Fruit fly (Drosophila melanogaster) whole organism, pupa: Measurements from ENCODE around the gene CG34279.

Experiments
- CG10348 ChIP-seq: fragments of 200-800 bp; sonication (Bioruptor generic); IDR thresholded peaks from 2 replicates; pipeline ENCODE4 v1.3.6; 2022; ENCODE audit warnings: missing biosample characterization, missing genetic modification characterization
- CG12605 ChIP-seq: fragments of 200-800 bp; sonication (Bioruptor generic); IDR thresholded peaks from 2 replicates; pipeline ENCODE4 v1.3.6; 2022; ENCODE audit warnings: missing biosample characterization, missing genetic modification characterization
- CG13204 ChIP-seq: fragments of 200-800 bp; sonication (Bioruptor generic); optimal IDR thresholded peaks from 2 replicates; lab custom pipeline; 2018; ENCODE audit warnings: missing biosample characterization, mild to moderate bottlenecking, missing genetic modification characterization, moderate library complexity
- CG14655 ChIP-seq: fragments of 200-800 bp; sonication (Bioruptor generic); optimal IDR thresholded peaks from 3 replicates; lab custom pipeline; 2017; ENCODE audit warnings: mild to moderate bottlenecking, missing biosample characterization, missing genetic modification reagents, missing genetic modification characterization
- CG15710 ChIP-seq: fragments of 200-800 bp; sonication (Bioruptor generic); optimal IDR thresholded peaks from 2 replicates; lab custom pipeline; 2018; ENCODE audit warnings: missing biosample characterization, mild to moderate bottlenecking, missing genetic modification characterization, moderate library complexity
- CG17806 ChIP-seq: fragments of 200-800 bp; sonication (Bioruptor generic); optimal IDR thresholded peaks from 2 replicates; lab custom pipeline; 2018; ENCODE audit warnings: missing biosample characterization, mild to moderate bottlenecking, missing genetic modification characterization, moderate library complexity
- CG32121 ChIP-seq: fragments of 200-800 bp; sonication (Bioruptor generic); IDR thresholded peaks from 2 replicates; pipeline ENCODE4 v1.3.6; 2022; ENCODE audit warnings: missing biosample characterization, missing genetic modification characterization
- CG34367 ChIP-seq: fragments of 200-800 bp; sonication (Bioruptor generic); optimal IDR thresholded peaks from 2 replicates; lab custom pipeline; 2018; ENCODE audit warnings: missing biosample characterization, mild to moderate bottlenecking, missing genetic modification characterization
- CG4496 ChIP-seq: fragments of 200-800 bp; sonication (Bioruptor generic); IDR thresholded peaks from 3 replicates; pipeline ENCODE4 v1.3.6; 2022; ENCODE audit warnings: missing biosample characterization, missing genetic modification characterization
- CG8159 ChIP-seq: fragments of 200-800 bp; sonication (Bioruptor generic); optimal IDR thresholded peaks from 3 replicates; lab custom pipeline; 2018; ENCODE audit warnings: missing biosample characterization, mild to moderate bottlenecking, missing genetic modification characterization, moderate library complexity
- CG8301 ChIP-seq: fragments of 200-800 bp; sonication (Bioruptor generic); optimal IDR thresholded peaks from 2 replicates; lab custom pipeline; 2018; ENCODE audit warnings: missing biosample characterization, mild to moderate bottlenecking, missing genetic modification characterization
- CG9948 ChIP-seq: fragments of 200-800 bp; sonication (Bioruptor generic); optimal IDR thresholded peaks from 2 replicates; lab custom pipeline; 2018; ENCODE audit warnings: missing biosample characterization, mild to moderate bottlenecking, missing genetic modification characterization, moderate library complexity
- D1 ChIP-seq: fragments of 200-800 bp; sonication (Bioruptor generic); optimal IDR thresholded peaks from 2 replicates; lab custom pipeline; 2018; ENCODE audit warnings: missing biosample characterization, mild to moderate bottlenecking, missing genetic modification characterization, moderate library complexity
- EcR ChIP-seq: fragments of 200-800 bp; sonication (Bioruptor generic); optimal IDR thresholded peaks from 3 replicates; lab custom pipeline; 2019; ENCODE audit warnings: missing biosample characterization, missing genetic modification characterization, mild to moderate bottlenecking, moderate library complexity, missing genetic modification reagents
- Ets98B ChIP-seq: fragments of 200-800 bp; sonication (Bioruptor generic); IDR thresholded peaks from 2 replicates; pipeline ENCODE4 v1.3.6; 2022; ENCODE audit warnings: missing biosample characterization, missing genetic modification characterization
- Pif1A ChIP-seq: fragments of 200-800 bp; sonication (Bioruptor generic); optimal IDR thresholded peaks from 3 replicates; lab custom pipeline; 2016; ENCODE audit warnings: missing biosample characterization, missing genetic modification characterization
- Pif1B ChIP-seq: fragments of 200-800 bp; sonication (Bioruptor generic); optimal IDR thresholded peaks from 3 replicates; lab custom pipeline; 2016; ENCODE audit warnings: missing biosample characterization, missing genetic modification characterization
- Snoo ChIP-seq: fragments of 200-800 bp; sonication (Bioruptor generic); optimal IDR thresholded peaks from 3 replicates; lab custom pipeline; 2017; ENCODE audit warnings: missing biosample characterization, mild to moderate bottlenecking, missing genetic modification characterization, inconsistent platforms
- fd96Ca ChIP-seq: fragments of 200-800 bp; sonication (Bioruptor generic); IDR thresholded peaks from 3 replicates; pipeline ENCODE4 v1.3.6; 2022; ENCODE audit warnings: missing biosample characterization, missing genetic modification characterization
- gl ChIP-seq: fragments of 200-800 bp; sonication (Bioruptor generic); optimal IDR thresholded peaks from 2 replicates; lab custom pipeline; 2018; ENCODE audit warnings: missing biosample characterization, mild to moderate bottlenecking, missing genetic modification characterization
- rn ChIP-seq: fragments of 200-800 bp; sonication (Bioruptor generic); IDR thresholded peaks from 2 replicates; pipeline ENCODE4 v1.3.6; 2022; ENCODE audit warnings: missing biosample characterization, missing genetic modification characterization

The CG34279 gene

DNA sequence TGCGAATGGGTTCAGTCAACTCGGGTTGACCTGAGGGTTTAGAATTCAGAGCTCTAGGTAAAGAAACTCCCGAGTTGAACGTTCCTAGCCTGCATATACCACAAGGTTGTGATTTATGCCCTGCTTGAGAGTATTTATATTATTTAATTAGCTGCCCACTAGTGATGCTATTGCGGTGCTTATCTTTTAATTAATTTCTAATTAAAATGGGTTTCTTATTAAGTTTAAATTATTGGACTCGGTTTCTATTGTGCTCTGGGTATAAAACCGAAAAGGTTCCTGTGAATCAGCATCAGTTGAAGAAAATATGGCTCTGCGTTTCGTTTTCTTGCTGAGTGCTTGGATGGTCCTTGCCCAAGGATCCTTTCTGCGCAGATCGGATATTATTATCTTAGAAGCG lies 12.4 kb upstream of the CG34279 start, which contains the start of gene CG5866:
Gene CG5866, plus strand, starts transcription at position 301 of the 400 bp plus-strand sequence.
- TF ChIP-seq Snoo (tag; lab: Kevin White, UChicago) (no peak), Ets98B (GFP tag; lab: Robert Waterston, UW) (no peak), Pif1B (GFP tag; lab: Kevin White, UChicago) (no peak), CG8301 (tag; lab: Kevin White, UChicago) (no peak), D1 (tag; lab: Kevin White, UChicago) (no peak), EcR (GFP tag; lab: Kevin White, UChicago) (no peak), fd96Ca (no peak), CG14655 (GFP tag; lab: Kevin White, UChicago) (no peak), rn (no peak), CG15710 (no peak), CG8159 (tag; lab: Kevin White, UChicago) (no peak)

DNA sequence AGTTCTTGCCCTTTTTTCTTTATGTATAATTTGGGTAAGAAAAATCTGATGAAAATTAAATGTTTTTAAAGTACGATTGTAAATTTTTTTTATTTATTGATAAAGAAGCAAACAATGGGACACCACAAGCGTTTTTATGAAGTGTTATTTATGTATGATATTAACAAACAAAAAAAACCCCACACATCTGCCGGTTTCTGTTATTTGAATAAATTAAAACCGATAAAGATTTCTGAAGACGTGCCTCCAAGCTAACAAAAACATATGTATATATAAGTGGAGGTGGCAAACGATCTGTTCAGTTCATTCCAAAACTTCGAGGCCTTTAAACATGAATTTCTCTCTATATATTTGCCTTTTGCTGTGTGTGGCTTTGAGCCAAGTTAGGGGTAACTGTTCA lies 10.5 kb upstream of the CG34279 start, which contains the start of gene CG42822:
Gene CG42822, plus strand, starts transcription at position 301 of the 400 bp plus-strand sequence.
- TF ChIP-seq fd96Ca = no peak
- TF ChIP-seq CG17806 (tag; lab: Kevin White, UChicago) = no peak

DNA sequence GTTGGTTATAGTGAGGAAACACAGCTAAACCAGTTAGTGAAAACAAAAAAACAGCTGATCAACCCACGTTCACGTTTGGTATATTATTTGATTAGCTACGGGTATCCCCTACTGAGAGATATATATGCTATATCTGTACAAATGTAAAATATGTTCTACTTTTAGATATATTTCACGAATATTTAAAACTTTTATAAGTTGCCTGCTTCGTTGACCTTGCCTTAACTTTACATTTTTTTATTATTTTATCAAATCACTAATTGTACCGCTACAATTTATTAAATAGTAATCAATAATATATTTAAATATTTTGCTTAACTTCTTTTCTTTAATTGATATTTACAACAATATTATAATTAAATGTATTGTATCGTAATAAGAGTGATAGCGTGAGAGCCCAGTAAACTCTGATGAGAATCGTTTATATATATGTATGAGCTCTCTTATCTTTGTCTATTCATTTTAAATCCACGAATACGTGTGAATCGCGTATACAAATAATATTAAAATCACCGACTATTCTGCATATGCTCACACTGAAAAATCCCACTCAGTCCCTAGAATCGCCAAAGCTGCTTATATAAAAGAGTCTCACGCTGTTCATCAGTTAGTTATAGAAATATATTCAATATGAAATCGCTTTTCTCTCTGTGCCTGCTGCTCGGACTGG lies 9.5 kb upstream of the CG34279 start, which contains the start of gene CG42821:
Gene CG42821, plus strand, starts transcription at position 620 of the 670 bp plus-strand sequence.
- TF ChIP-seq CG10348 (GFP tag; lab: Robert Waterston, UW) (no peak), gl (tag; lab: Kevin White, UChicago) (no peak)

DNA sequence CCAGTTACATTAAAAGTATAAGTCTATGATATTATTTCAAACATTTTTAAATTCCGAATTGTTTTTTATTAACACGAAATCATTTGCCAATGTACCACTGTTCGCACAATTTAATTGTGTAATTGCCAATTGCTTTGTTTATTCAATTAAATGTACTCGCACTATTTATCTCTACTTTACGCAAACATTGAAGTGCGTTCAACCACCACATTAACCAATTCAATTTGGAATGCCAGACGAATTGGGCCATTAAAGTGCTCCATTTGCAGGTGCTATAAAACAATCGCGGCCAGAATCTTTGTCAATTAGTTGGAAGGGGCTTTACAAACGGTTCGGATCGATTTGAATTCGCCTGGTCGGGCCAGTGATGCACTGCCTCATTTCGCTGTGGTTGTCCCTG lies 7.7 kb upstream of the CG34279 start, which contains the start of gene CG5863:
Gene CG5863, plus strand, starts transcription at position 301 of the 400 bp plus-strand sequence.
- TF ChIP-seq CG14655 (GFP tag; lab: Kevin White, UChicago) (no peak), CG32121 (GFP tag; lab: Robert Waterston, UW) (no peak), CG4496 (GFP tag; lab: Robert Waterston, UW) (no peak), Pif1A (GFP tag; lab: Kevin White, UChicago) (no peak), Pif1B (GFP tag; lab: Kevin White, UChicago) (no peak), EcR (GFP tag; lab: Kevin White, UChicago) (no peak), CG34367 (no peak), CG8301 (tag; lab: Kevin White, UChicago) (no peak), Snoo (tag; lab: Kevin White, UChicago) (no peak), CG12605 (GFP tag; lab: Robert Waterston, UW) (no peak), Ets98B (GFP tag; lab: Robert Waterston, UW) (no peak), D1 (tag; lab: Kevin White, UChicago) (no peak), gl (tag; lab: Kevin White, UChicago) (no peak), CG15710 (no peak), CG13204 (GFP tag; lab: Kevin White, UChicago) (no peak), CG9948 (tag; lab: Kevin White, UChicago) (no peak), CG10348 (GFP tag; lab: Robert Waterston, UW) (no peak), CG8159 (tag; lab: Kevin White, UChicago) (no peak)

DNA sequence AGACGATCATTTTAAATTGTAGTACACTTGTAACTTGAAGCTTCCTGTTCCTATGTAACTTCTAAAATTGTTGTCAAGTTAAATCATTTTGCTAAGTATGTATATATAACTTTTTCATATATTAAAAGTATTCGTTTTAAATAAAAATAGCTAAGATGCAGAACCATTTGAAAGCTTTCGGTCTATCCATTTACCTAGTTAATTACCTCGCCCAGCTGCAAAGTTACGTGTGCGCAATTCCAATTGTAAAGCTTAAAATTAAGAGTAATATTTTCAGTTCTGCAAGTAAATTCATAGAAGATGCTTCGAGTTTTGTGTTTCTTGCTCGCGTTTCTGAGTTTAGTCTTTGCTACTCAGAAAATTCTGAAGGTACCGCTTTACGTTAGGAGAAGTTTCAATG lies 6.2 kb upstream of the CG34279 start, which contains the start of gene CG5860:
Gene CG5860, plus strand, starts transcription at position 301 of the 400 bp plus-strand sequence.
- TF ChIP-seq rn = no peak
- no peak for TF ChIP-seq CG12605 (GFP tag; lab: Robert Waterston, UW)
- no peak for TF ChIP-seq gl (tag; lab: Kevin White, UChicago)
- no peak for TF ChIP-seq Pif1B (GFP tag; lab: Kevin White, UChicago)
- no peak for TF ChIP-seq EcR (GFP tag; lab: Kevin White, UChicago)

DNA sequence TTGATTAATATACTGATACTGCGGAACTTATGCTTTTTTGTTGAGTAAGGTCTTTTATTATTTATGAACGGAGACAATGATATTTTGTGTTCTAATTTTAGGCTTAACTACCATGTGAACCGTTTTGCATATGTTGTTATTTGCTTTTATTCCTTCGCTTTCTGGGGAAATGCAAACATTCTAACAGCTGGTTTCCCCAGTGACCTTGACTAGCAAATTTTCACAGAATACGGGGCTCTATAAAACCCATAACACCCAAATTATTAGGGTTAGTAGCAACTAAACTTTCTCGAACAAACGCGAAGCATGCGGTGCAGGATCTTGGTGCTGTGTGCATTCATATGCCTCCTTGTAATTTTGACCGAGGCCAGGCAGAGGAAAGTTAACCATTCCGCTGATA lies 4.5 kb upstream of the CG34279 start, which contains the start of gene CG17283:
Gene CG17283, plus strand, starts transcription at position 301 of the 400 bp plus-strand sequence.
- TF ChIP-seq CG10348 (GFP tag; lab: Robert Waterston, UW) = no peak
- TF ChIP-seq CG15710 = no peak
- no peak for TF ChIP-seq EcR (GFP tag; lab: Kevin White, UChicago)
- no peak for TF ChIP-seq CG12605 (GFP tag; lab: Robert Waterston, UW)
- TF ChIP-seq Ets98B (GFP tag; lab: Robert Waterston, UW) = no peak
- no peak for TF ChIP-seq Snoo (tag; lab: Kevin White, UChicago)
- TF ChIP-seq Pif1B (GFP tag; lab: Kevin White, UChicago) = no peak
- TF ChIP-seq CG9948 (tag; lab: Kevin White, UChicago) = no peak
- TF ChIP-seq fd96Ca = no peak
- no peak for TF ChIP-seq CG14655 (GFP tag; lab: Kevin White, UChicago)
- no peak for TF ChIP-seq CG13204 (GFP tag; lab: Kevin White, UChicago)
- no peak for TF ChIP-seq CG8159 (tag; lab: Kevin White, UChicago)
- TF ChIP-seq D1 (tag; lab: Kevin White, UChicago) = no peak
- no peak for TF ChIP-seq CG8301 (tag; lab: Kevin White, UChicago)
- no peak for TF ChIP-seq rn
- TF ChIP-seq CG32121 (GFP tag; lab: Robert Waterston, UW) = no peak
- TF ChIP-seq, all 21 proteins: peak for 0
